Worm (Caenorhabditis elegans): ENCODE results near the gene ran-2.

ran-2 gene

DNA sequence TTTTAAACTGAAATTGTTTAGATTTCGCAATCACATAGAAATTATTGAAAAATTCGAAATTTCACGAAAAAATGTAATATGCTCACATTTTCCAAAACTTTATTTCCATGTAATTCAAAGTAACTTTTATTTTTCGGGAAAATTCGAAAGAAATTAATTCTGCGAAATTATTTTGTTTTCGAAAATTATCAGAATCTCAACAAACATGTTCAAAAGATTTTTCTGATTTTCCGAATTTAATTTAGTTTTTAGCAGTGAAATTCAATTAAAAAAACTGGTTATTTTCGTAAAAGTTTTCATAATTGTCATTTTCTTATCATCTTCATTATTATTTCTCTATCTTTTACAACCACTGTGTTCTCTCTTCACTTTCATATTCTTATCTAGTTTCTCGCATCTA lies at the start of gene ran-2:
TSS of gene ran-2 (plus strand) at position 301 of the 400 bp plus-strand sequence.
- TF ChIP-seq pha-4 (tag; optimal IDR thresholded peaks at IDR 0.05) (no peak), nhr-179 (tag; optimal IDR thresholded peaks at IDR 0.05) (no peak), egrh-3 (GFP tag; IDR thresholded peaks at IDR 0.05) (no peak), cebp-1 (GFP tag; IDR thresholded peaks at IDR 0.05) (no peak), cebp-1 (tag; optimal IDR thresholded peaks at IDR 0.05) (peak; percentile 85), mes-4 (tag; optimal IDR thresholded peaks at IDR 0.05) (no peak)

DNA sequence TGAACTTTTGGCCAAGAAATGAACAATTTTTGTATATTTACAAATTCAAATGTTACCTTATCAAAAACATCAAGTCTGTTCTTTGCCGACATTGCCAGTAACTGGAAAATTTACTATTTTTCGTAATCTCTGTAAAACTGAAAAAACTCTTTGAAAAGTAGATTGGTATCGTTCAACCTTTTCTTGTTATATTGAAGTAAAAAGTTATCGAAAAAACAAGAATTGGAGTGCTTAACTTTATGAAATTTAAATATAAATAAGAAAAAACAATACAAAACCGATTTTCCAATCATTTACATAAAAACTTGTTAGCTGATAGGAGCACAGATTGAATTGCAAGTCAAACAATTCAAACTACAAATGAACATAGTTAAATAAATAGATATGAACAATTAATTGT lies 48.5 kb upstream of the ran-2 start, which contains the start of gene ZK688.11:
TSS of gene ZK688.11 (minus strand) at position 101 of the 400 bp plus-strand sequence.
- TF ChIP-seq pha-4 (tag; optimal IDR thresholded peaks at IDR 0.05) (no peak), lsy-27 (tag; optimal IDR thresholded peaks at IDR 0.05; ENCODE audit: borderline replicate concordance, insufficient read depth) (no peak), ceh-27 (GFP tag; optimal IDR thresholded peaks at IDR 0.05) (no peak), hrde-1 (tag; optimal IDR thresholded peaks at IDR 0.05; ENCODE audit: borderline replicate concordance) (no peak), mes-4 (tag; optimal IDR thresholded peaks at IDR 0.05) (no peak), zfh-2 (GFP tag; conservative IDR thresholded peaks at IDR 0.05) (no peak), egrh-3 (GFP tag; IDR thresholded peaks at IDR 0.05) (no peak), nhr-120 (GFP tag; IDR thresholded peaks at IDR 0.05) (no peak), aptf-2 (GFP tag; conservative IDR thresholded peaks at IDR 0.05) (no peak), nhr-27 (tag; optimal IDR thresholded peaks at IDR 0.05) (no peak), attf-3 (GFP tag; conservative IDR thresholded peaks at IDR 0.05) (no peak)

DNA sequence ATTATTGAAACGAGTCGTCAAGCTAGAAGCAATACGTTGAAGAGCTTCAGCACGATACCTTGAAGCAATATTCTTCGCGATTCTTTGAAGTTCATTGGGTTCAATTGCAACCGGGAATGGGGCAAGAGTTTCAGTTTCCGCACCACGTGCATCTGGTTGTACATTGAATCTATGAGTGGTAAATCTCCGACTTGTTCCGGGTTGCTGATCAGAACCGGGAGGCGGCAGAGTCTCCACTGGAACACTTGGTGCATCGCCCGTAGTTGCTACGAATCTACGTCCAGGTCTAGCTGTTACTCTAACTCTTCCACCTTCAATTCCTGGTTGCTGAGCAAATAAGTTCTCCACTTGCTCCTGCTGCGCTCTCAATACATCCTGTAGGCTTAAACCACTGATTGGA lies 44.3 kb upstream of the ran-2 start:
- TF ChIP-seq Y56A3A.18 (GFP tag; IDR thresholded peaks at IDR 0.05) (no peak), efl-1 (GFP tag; optimal IDR thresholded peaks at IDR 0.05) (no peak), ceh-40 (GFP tag; IDR thresholded peaks at IDR 0.05) (no peak), unc-62 (GFP tag; optimal IDR thresholded peaks at IDR 0.05) (no peak), fkh-3 (tag; optimal IDR thresholded peaks at IDR 0.05) (no peak), pbrm-1 (GFP tag; IDR thresholded peaks at IDR 0.05) (no peak), F22D6.2 (tag; optimal IDR thresholded peaks at IDR 0.05) (no peak), mes-4 (tag; optimal IDR thresholded peaks at IDR 0.05) (no peak), gei-17 (GFP tag; optimal IDR thresholded peaks at IDR 0.05) (no peak), let-526 (GFP tag; IDR thresholded peaks at IDR 0.05) (no peak), egrh-3 (GFP tag; IDR thresholded peaks at IDR 0.05) (no peak), dox-1 (GFP tag; IDR thresholded peaks at IDR 0.05) (no peak)

DNA sequence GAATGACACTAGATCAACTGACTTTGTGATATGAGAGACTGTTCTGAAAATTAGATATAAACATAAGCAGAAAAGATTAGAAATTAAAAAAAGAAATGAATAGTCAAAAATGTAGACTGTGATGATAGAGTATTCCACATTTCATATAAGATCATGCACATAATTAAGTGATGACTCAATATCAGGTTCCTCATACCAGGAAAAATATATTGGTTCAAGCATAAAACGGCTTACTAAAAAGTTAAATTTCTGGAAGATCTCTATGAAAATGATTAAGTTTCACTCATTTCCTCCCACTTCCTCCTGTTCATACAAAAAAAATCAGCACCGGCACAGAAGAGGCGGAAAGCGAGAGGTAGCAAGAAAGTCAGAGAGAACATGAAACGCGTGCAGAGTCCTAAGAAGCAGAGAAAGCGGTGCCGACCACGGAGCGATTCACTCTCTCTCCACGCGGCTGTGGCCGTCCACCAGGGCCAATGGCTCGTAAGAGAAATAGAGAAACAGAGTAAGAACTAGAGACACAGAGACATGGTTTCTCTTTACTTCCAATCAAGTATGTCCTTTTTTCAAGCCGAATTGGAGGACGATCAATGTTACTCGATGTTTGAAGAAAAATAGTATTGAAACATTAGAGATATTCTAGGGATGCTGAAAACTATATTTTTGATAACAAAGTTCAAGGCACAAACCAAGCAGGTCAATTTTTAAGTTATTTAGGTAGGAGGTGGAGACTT lies 41.6 kb upstream of the ran-2 start, which contains the start of the genes ZK688.5 and fahd-1:
TSS of gene ZK688.5 (minus strand) at position 51 of the 734 bp plus-strand sequence.
TSS of gene fahd-1 (plus strand) at position 684 of the 734 bp plus-strand sequence.
- TF ChIP-seq pbrm-1 (GFP tag; IDR thresholded peaks at IDR 0.05) (0 out of 2 replicates have a peak, but pooled peaks have one; percentile 26), lin-40 (tag; optimal IDR thresholded peaks at IDR 0.05) (peak; percentile 69), B0019.2 (GFP tag; conservative IDR thresholded peaks at IDR 0.05) (no peak), F57C9.4 (tag; optimal IDR thresholded peaks at IDR 0.05) (no peak), nhr-80 (tag; optimal IDR thresholded peaks at IDR 0.05) (peak; percentile 91), lin-26 (GFP tag; IDR thresholded peaks at IDR 0.05) (0 out of 2 replicates have a peak, but pooled peaks have one; percentile 25), hmg-1.2 (GFP tag; IDR thresholded peaks at IDR 0.05) (peak; percentile 87; the same call in 1 of the 2 replicates), gei-17 (GFP tag; optimal IDR thresholded peaks at IDR 0.05) (no peak), K11D2.4 (GFP tag; IDR thresholded peaks at IDR 0.05) (0 out of 2 replicates have a peak, but pooled peaks have one; percentile 10), mes-4 (tag; optimal IDR thresholded peaks at IDR 0.05) (no peak), nhr-120 (GFP tag; IDR thresholded peaks at IDR 0.05) (no peak), ceh-40 (GFP tag; IDR thresholded peaks at IDR 0.05) (no peak), ztf-26 (tag; optimal IDR thresholded peaks at IDR 0.05) (peak; percentile 39), Y53F4B.3 (GFP tag; IDR thresholded peaks at IDR 0.05) (no peak), madf-6 (GFP tag; IDR thresholded peaks at IDR 0.05) (peak; percentile 27; the same call in 1 of the 2 replicates), nfyb-1 (GFP tag; IDR thresholded peaks at IDR 0.05) (peak; percentile 66; the same call in 1 of the 2 replicates), nhr-90 (tag; optimal IDR thresholded peaks at IDR 0.05) (no peak), sdz-38 (tag; optimal IDR thresholded peaks at IDR 0.05) (no peak), ZK185.1 (tag; optimal IDR thresholded peaks at IDR 0.05; ENCODE audit: poor library complexity, severe bottlenecking) (peak; percentile 26), tbp1 (GFP tag; optimal IDR thresholded peaks at IDR 0.05) (peak; percentile 45), F22D6.2 (tag; optimal IDR thresholded peaks at IDR 0.05) (no peak), B0336.3 (GFP tag; IDR thresholded peaks at IDR 0.05) (0 out of 2 replicates have a peak, but pooled peaks have one; percentile 52), unc-62 (GFP tag; optimal IDR thresholded peaks at IDR 0.05) (peak; percentile 23), lin-54 (GFP tag; optimal IDR thresholded peaks at IDR 0.05) (peak; percentile 7), pha-4 (tag; optimal IDR thresholded peaks at IDR 0.05) (no peak)
